Fruit fly (Drosophila melanogaster): ENCODE data around the gene repo.

repo gene

dm6 chr3R:18243000-18243399 is 7.0 kb downstream of the repo start (continued):
- TF ChIP-seq HHEX (GFP tag; optimal IDR thresholded peaks at IDR 0.05) = no peak
- TF ChIP-seq Meics (GFP tag; optimal IDR thresholded peaks at IDR 0.05) = no peak
- TF ChIP-seq Myb (GFP tag; optimal IDR thresholded peaks at IDR 0.05) = no peak
- peak; percentile 35 for TF ChIP-seq psq (GFP tag; optimal IDR thresholded peaks at IDR 0.05)
- TF ChIP-seq B-H1 (GFP tag; IDR thresholded peaks at IDR 0.05) = no peak
- no peak for TF ChIP-seq lbe (GFP tag; optimal IDR thresholded peaks at IDR 0.05)
- TF ChIP-seq CG7745 (tag; optimal IDR thresholded peaks at IDR 0.05) = no peak
- no peak for TF ChIP-seq bowl (GFP tag; IDR thresholded peaks at IDR 0.05)
- TF ChIP-seq CG9817 (tag; optimal IDR thresholded peaks at IDR 0.05) = no peak
- peak; percentile 22; the same call in 1 of the 2 replicates for TF ChIP-seq CG10321 (GFP tag; IDR thresholded peaks at IDR 0.05)
- no peak for TF ChIP-seq jigr1 (GFP tag; IDR thresholded peaks at IDR 0.05)
- no peak for TF ChIP-seq CG15479 (GFP tag; optimal IDR thresholded peaks at IDR 0.05)
- TF ChIP-seq Nf-YA (GFP tag; IDR thresholded peaks at IDR 0.05) = 0 out of 2 replicates have a peak, but pooled peaks have one; percentile 4
- TF ChIP-seq CG8089 (GFP tag; optimal IDR thresholded peaks at IDR 0.05) = no peak
- TF ChIP-seq nerfin-2 (GFP tag; IDR thresholded peaks at IDR 0.05; ENCODE audit: partially characterized antibody) = no peak
- no peak for TF ChIP-seq klu (GFP tag; IDR thresholded peaks at IDR 0.05)
- TF ChIP-seq Sox102F (GFP tag; optimal IDR thresholded peaks at IDR 0.05) = no peak
- TF ChIP-seq CG32767 (GFP tag; IDR thresholded peaks at IDR 0.05) = no peak
- no peak for TF ChIP-seq h (optimal IDR thresholded peaks at IDR 0.05)
- TF ChIP-seq nerfin-1 (tag; optimal IDR thresholded peaks at IDR 0.05) = no peak
- no peak for TF ChIP-seq YL-1 (GFP tag; optimal IDR thresholded peaks at IDR 0.05)
- no peak for TF ChIP-seq Dad (GFP tag; optimal IDR thresholded peaks at IDR 0.05)
- TF ChIP-seq maf-S (GFP tag; optimal IDR thresholded peaks at IDR 0.05) = no peak
- TF ChIP-seq Drgx (GFP tag; IDR thresholded peaks at IDR 0.05) = no peak
- no peak for TF ChIP-seq so (GFP tag; IDR thresholded peaks at IDR 0.05)
- TF ChIP-seq Lhr (GFP tag; optimal IDR thresholded peaks at IDR 0.05) = no peak
- TF ChIP-seq CG17385 (GFP tag; optimal IDR thresholded peaks at IDR 0.05) = peak; percentile 97
- TF ChIP-seq CG1529 (GFP tag; optimal IDR thresholded peaks at IDR 0.05) = peak; percentile 55
- TF ChIP-seq CG4854 (GFP tag; optimal IDR thresholded peaks at IDR 0.05) = no peak
- TF ChIP-seq sens (GFP tag) = peak; percentile 37
- TF ChIP-seq jing (GFP tag; optimal IDR thresholded peaks at IDR 0.05) = no peak
- TF ChIP-seq caup (GFP tag; optimal IDR thresholded peaks at IDR 0.05; ENCODE audit: severe bottlenecking) = no peak
- no peak for TF ChIP-seq sima (GFP tag; optimal IDR thresholded peaks at IDR 0.05)
- TF ChIP-seq ewg (GFP tag; optimal IDR thresholded peaks at IDR 0.05) = no peak

DNA sequence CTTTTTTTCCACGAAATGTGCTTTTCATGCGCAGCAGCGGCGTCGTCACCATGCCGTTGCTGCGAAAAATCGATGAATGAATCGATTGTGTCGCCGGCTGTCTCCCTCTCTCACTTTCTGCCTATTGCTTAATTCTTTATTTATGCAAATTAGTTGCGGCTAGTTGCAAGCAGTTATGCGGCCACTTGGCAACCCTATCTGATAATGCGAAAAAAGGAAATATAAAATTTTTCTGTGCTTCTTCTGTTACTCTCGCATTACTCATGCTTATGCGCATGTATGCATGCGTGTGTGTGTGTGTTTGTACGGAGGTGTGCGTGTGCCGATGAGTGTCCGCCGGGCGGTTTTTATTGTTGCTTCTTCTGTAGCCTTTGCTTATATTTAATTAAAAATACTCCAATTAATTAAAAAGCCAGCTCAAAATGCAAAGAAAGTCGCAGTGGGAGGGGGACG is 7.8 kb downstream of the repo start:
- no peak for TF ChIP-seq sisA (GFP tag; IDR thresholded peaks at IDR 0.05)
- TF ChIP-seq NFAT (GFP tag; IDR thresholded peaks at IDR 0.05) = no peak
- no peak for TF ChIP-seq CG6689 (GFP tag; IDR thresholded peaks at IDR 0.05)
- TF ChIP-seq bsh (GFP tag; optimal IDR thresholded peaks at IDR 0.05) = no peak
- peak; percentile 37; the same call in 1 of the 2 replicates for TF ChIP-seq MBD-R2 (GFP tag; IDR thresholded peaks at IDR 0.05)
- no peak for TF ChIP-seq CG17328 (GFP tag; IDR thresholded peaks at IDR 0.05)
- no peak for TF ChIP-seq slp2 (GFP tag; optimal IDR thresholded peaks at IDR 0.05)
- TF ChIP-seq Hr78 (GFP tag; optimal IDR thresholded peaks at IDR 0.05) = no peak
- no peak for TF ChIP-seq CG3995 (GFP tag; optimal IDR thresholded peaks at IDR 0.05)
- no peak for TF ChIP-seq phol (tag; optimal IDR thresholded peaks at IDR 0.05)
- TF ChIP-seq Spps (tag; optimal IDR thresholded peaks at IDR 0.05) = no peak
- no peak for TF ChIP-seq Adf1 (GFP tag; IDR thresholded peaks at IDR 0.05)
- no peak for TF ChIP-seq Fer2 (tag; optimal IDR thresholded peaks at IDR 0.05)
- no peak for TF ChIP-seq Scr (GFP tag; IDR thresholded peaks at IDR 0.05; ENCODE audit: partially characterized antibody)
- no peak for TF ChIP-seq CG8290 (GFP tag; optimal IDR thresholded peaks at IDR 0.05)
- peak in 1 of 2 experiments; percentile 16 for TF ChIP-seq CG8290 (tag; optimal IDR thresholded peaks at IDR 0.05)
- peak; percentile 44 for TF ChIP-seq CG6813 (GFP tag; optimal IDR thresholded peaks at IDR 0.05)
- no peak for TF ChIP-seq disco-r (GFP tag; optimal IDR thresholded peaks at IDR 0.05)
- TF ChIP-seq CG1024 (GFP tag; IDR thresholded peaks at IDR 0.05) = no peak
- 0 out of 2 replicates have a peak, but pooled peaks have one; percentile 10 for TF ChIP-seq wdn (GFP tag; IDR thresholded peaks at IDR 0.05)
